Worm (Caenorhabditis elegans): ENCODE measurements around the gene lpd-9.

Gene lpd-9

DNA sequence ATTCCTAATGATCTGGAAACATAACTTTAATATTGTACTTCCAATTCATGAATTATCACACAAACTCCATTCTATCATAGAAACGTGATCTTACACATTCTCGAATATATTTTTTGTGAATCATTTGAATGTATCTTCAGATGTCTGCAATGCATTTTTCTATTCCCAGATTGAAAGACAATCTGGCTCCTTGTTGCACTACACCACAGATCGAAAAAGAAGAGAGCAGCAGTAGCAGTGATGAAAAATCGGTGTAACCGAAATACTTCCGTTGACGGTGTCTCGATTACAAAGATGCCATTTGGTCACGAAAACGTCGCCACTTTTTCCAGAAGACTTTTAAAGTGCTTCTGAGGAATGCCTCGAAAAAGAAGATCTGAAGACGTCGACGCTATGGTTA, 39.1 kb upstream of the lpd-9 start, which contains the start of gene degt-1:
Gene degt-1, plus strand, starts transcription at position 301 of the 400 bp plus-strand sequence.
- no peak for TF ChIP-seq nhr-129 (tag; optimal IDR thresholded peaks at IDR 0.05)
- TF ChIP-seq mab-5 (tag; optimal IDR thresholded peaks at IDR 0.05), result no peak
- no peak for TF ChIP-seq ceh-82 (tag; optimal IDR thresholded peaks at IDR 0.05)
- no peak for TF ChIP-seq nhr-12 (tag; optimal IDR thresholded peaks at IDR 0.05)

DNA sequence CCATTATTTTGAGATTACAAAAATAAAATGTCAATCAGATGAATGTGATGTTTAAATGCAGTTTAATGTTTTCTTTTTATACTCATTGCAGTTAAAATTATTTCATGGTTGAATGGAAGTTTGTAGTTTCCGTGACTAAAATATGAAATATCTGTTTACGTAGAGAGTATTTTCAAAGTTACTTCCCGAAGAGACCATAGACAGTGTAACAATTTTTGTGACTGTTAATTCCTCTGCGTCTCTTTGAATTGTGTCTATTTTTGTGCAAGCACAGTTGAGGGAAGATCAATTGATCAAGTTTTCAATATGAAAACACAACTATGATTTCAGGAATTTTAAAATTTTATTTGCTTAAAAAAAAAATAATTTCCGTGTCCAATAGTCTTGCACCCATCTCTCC, 32.4 kb upstream of the lpd-9 start, which contains the start of gene F25D1.5:
Gene F25D1.5, minus strand, starts transcription at position 35 of the 400 bp plus-strand sequence.
- no peak for TF ChIP-seq nhr-237 (tag; optimal IDR thresholded peaks at IDR 0.05)
- TF ChIP-seq sma-3 (GFP tag; optimal IDR thresholded peaks at IDR 0.05), result no peak
- no peak for TF ChIP-seq lin-39 (tag; optimal IDR thresholded peaks at IDR 0.05)
- TF ChIP-seq F13H6.1 (tag; optimal IDR thresholded peaks at IDR 0.05), result no peak
- TF ChIP-seq zag-1 (tag; optimal IDR thresholded peaks at IDR 0.05), result no peak
- TF ChIP-seq sma-9 (GFP tag; optimal IDR thresholded peaks at IDR 0.05), result peak; percentile 59
- no peak for TF ChIP-seq sma-9 (tag; optimal IDR thresholded peaks at IDR 0.05)
- TF ChIP-seq ama-1 (optimal IDR thresholded peaks at IDR 0.05), result no peak
- TF ChIP-seq lsy-2 (tag; optimal IDR thresholded peaks at IDR 0.05), result no peak
- TF ChIP-seq elt-1 (tag; optimal IDR thresholded peaks at IDR 0.05), result no peak
- TF ChIP-seq peb-1 (tag; optimal IDR thresholded peaks at IDR 0.05), result no peak
- TF ChIP-seq crh-2 (tag; optimal IDR thresholded peaks at IDR 0.05), result peak; percentile 24
- TF ChIP-seq R02D3.7 (tag; optimal IDR thresholded peaks at IDR 0.05), result no peak
- TF ChIP-seq gmeb-1 (tag; optimal IDR thresholded peaks at IDR 0.05), result no peak
- TF ChIP-seq nhr-77 (tag; optimal IDR thresholded peaks at IDR 0.05), result peak; percentile 27
- no peak for TF ChIP-seq nhr-25 (tag; optimal IDR thresholded peaks at IDR 0.05)
- TF ChIP-seq ztf-11 (tag; optimal IDR thresholded peaks at IDR 0.05), result no peak
- TF ChIP-seq egl-27 (tag; optimal IDR thresholded peaks at IDR 0.05), result no peak
- peak; percentile 41 for TF ChIP-seq fos-1 (tag; optimal IDR thresholded peaks at IDR 0.05)
- no peak for TF ChIP-seq lin-13 (GFP tag; optimal IDR thresholded peaks at IDR 0.05)
- TF ChIP-seq nhr-10 (tag; optimal IDR thresholded peaks at IDR 0.05), result no peak

DNA sequence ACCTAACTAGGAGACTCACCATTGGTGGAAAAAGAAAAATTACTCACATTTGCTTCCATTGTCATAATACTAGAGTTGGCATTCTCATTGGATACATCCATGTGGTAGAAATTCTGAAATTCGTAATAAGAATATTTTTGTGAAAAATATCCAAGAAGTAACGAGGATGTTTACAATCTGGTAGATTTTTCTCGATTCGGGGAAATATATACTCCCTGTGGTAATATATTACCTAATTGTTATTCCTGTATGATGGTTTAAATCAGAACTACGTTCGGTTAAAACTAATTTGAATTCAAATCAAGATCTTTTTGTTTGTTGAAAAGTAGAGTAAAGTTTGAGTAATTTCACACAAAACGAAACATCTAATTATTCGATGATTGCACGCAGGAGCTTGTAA, 30.1 kb upstream of the lpd-9 start, which contains the start of gene srd-34:
Gene srd-34, minus strand, starts transcription at position 101 of the 400 bp plus-strand sequence.
- TF ChIP-seq ZK546.5 (tag; optimal IDR thresholded peaks at IDR 0.05) (no peak), sem-4 (tag; optimal IDR thresholded peaks at IDR 0.05) (no peak), unc-62 (GFP tag; optimal IDR thresholded peaks at IDR 0.05) (no peak), nhr-12 (tag; optimal IDR thresholded peaks at IDR 0.05) (no peak), crh-2 (tag; optimal IDR thresholded peaks at IDR 0.05) (no peak), blmp-1 (tag; optimal IDR thresholded peaks at IDR 0.05; ENCODE audit: insufficient read depth) (no peak), unc-55 (GFP tag; optimal IDR thresholded peaks at IDR 0.05) (no peak)

DNA sequence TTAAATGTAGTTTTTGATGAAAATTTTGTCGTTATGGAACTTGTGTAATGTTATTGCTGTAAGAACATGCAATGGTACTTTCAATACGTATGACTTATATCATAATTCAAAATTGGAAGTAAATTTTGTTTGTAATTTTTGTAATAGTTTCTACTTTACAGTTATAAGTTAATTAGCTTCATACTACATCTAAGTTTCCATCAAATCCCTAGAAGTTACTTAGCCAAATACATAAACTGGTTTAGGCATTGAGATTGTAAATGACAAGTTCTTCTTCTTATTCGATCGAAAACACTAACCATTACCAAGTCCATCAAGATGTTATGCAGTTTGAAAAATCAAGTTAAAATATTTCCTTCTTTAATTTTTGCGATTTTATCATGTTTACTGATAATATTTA, 29.4 kb upstream of the lpd-9 start, which contains the start of gene F32G8.2:
Gene F32G8.2, plus strand, starts transcription at position 301 of the 400 bp plus-strand sequence.
- TF ChIP-seq C34F6.9 (tag; optimal IDR thresholded peaks at IDR 0.05) (no peak), nhr-6 (tag; optimal IDR thresholded peaks at IDR 0.05) (no peak), ceh-82 (tag; optimal IDR thresholded peaks at IDR 0.05) (no peak), lin-13 (GFP tag; optimal IDR thresholded peaks at IDR 0.05) (no peak), ceh-16 (tag; optimal IDR thresholded peaks at IDR 0.05) (no peak), nhr-237 (tag; optimal IDR thresholded peaks at IDR 0.05) (no peak), dmd-4 (tag; optimal IDR thresholded peaks at IDR 0.05) (no peak), unc-39 (tag; optimal IDR thresholded peaks at IDR 0.05) (no peak), egl-27 (tag; optimal IDR thresholded peaks at IDR 0.05) (no peak), lin-11 (tag; optimal IDR thresholded peaks at IDR 0.05) (no peak), nhr-21 (tag; optimal IDR thresholded peaks at IDR 0.05) (no peak), peb-1 (tag; optimal IDR thresholded peaks at IDR 0.05) (no peak), mab-5 (tag; optimal IDR thresholded peaks at IDR 0.05) (no peak), elt-1 (tag; optimal IDR thresholded peaks at IDR 0.05) (no peak), sma-3 (GFP tag; optimal IDR thresholded peaks at IDR 0.05) (no peak), crh-2 (tag; optimal IDR thresholded peaks at IDR 0.05) (no peak), mbf-1 (tag; optimal IDR thresholded peaks at IDR 0.05) (no peak), F13H6.1 (tag; optimal IDR thresholded peaks at IDR 0.05) (no peak)

Data from whole organism, L2 larva.